Worm (Caenorhabditis elegans) whole organism, L4 larva: ENCODE data around the gene F02E11.3.

ENCODE experiments used
- D1046.2 ChIP-seq: fragments of 200-800 bp; sonication (Bioruptor generic); IDR thresholded peaks from 2 replicates; pipeline ENCODE4 v1.3.6; 2022; ENCODE audit warnings: missing genetic modification characterization, missing compliant biosample characterization
- F10B5.3 ChIP-seq: sonication (generic microtip); optimal IDR thresholded peaks from 2 replicates; lab custom pipeline; 2016; ENCODE audit warnings: mild to moderate bottlenecking, missing genetic modification characterization, missing compliant biosample characterization
- F26F4.8 ChIP-seq: fragments of 200-800 bp; sonication (Bioruptor generic); conservative IDR thresholded peaks from 2 replicates; pipeline ENCODE4 v1.3.6; 2022; ENCODE audit warnings: missing genetic modification characterization, missing compliant biosample characterization
- F44E2.7 ChIP-seq: fragments of 200-800 bp; sonication (Bioruptor generic); IDR thresholded peaks from 2 replicates; pipeline ENCODE4 v2.1.2; 2022; ENCODE audit warnings: missing genetic modification characterization, missing compliant biosample characterization
- F49E8.2 ChIP-seq: sonication (generic microtip); optimal IDR thresholded peaks from 2 replicates; lab custom pipeline; 2016; ENCODE audit warnings: missing compliant biosample characterization, mild to moderate bottlenecking, missing genetic modification characterization, borderline replicate concordance
- T20F7.1 ChIP-seq: fragments of 200-800 bp; sonication (Bioruptor generic); optimal IDR thresholded peaks from 2 replicates; lab custom pipeline; 2018; ENCODE audit warnings: mild to moderate bottlenecking, missing genetic modification characterization, missing compliant biosample characterization
- T26A8.4 ChIP-seq: fragments of 200-800 bp; sonication (Bioruptor generic); IDR thresholded peaks from 2 replicates; pipeline ENCODE4 v1.3.6; 2022; ENCODE audit warnings: missing genetic modification characterization, missing compliant biosample characterization
- Y48G9A.11 ChIP-seq: fragments of 200-800 bp; sonication (Bioruptor generic); IDR thresholded peaks from 2 replicates; pipeline ENCODE4 v1.3.6; 2022; ENCODE audit warnings: missing genetic modification reagents, missing genetic modification characterization, missing compliant biosample characterization
- Y75B8A.6 ChIP-seq: fragments of 200-800 bp; sonication (Bioruptor generic); IDR thresholded peaks from 2 replicates; pipeline ENCODE4 v1.3.6; 2022; ENCODE audit warnings: missing genetic modification reagents, missing genetic modification characterization, missing compliant biosample characterization
- ZK337.2 ChIP-seq: fragments of 200-800 bp; sonication (Bioruptor generic); IDR thresholded peaks from 2 replicates; pipeline ENCODE4 v1.3.6; 2022; ENCODE audit warnings: missing genetic modification reagents, missing genetic modification characterization, missing compliant biosample characterization
- ZK546.5 ChIP-seq, 2 experiments: sonication (generic microtip); optimal IDR thresholded peaks; 2 replicates each; lab custom pipeline; 2017; ENCODE audit warnings: missing biosample characterization in 2 of 2, missing genetic modification characterization in 2 of 2
- aly-2 ChIP-seq: sonication (generic microtip); optimal IDR thresholded peaks from 2 replicates; lab custom pipeline; 2018; ENCODE audit warnings: missing biosample characterization, missing genetic modification characterization
- ama-1 ChIP-seq: fragments of 150-350 bp; optimal IDR thresholded peaks from 2 replicates; lab custom pipeline; 2014; ENCODE audit warnings: inconsistent platforms, mixed read lengths
- arid-1 ChIP-seq: fragments of 200-800 bp; sonication (Bioruptor generic); conservative IDR thresholded peaks from 2 replicates; pipeline ENCODE4 v1.3.6; 2022; ENCODE audit warnings: missing genetic modification reagents, missing genetic modification characterization, missing compliant biosample characterization
- ceh-44 ChIP-seq: fragments of 200-800 bp; sonication (Bioruptor generic); IDR thresholded peaks from 2 replicates; pipeline ENCODE4 v1.3.6; 2022; ENCODE audit warnings: missing genetic modification reagents, missing genetic modification characterization, missing compliant biosample characterization
- ceh-62 ChIP-seq: sonication (generic microtip); optimal IDR thresholded peaks from 2 replicates; lab custom pipeline; 2017; ENCODE audit warnings: missing biosample characterization, missing genetic modification characterization
- cey-2 ChIP-seq: sonication (generic microtip); optimal IDR thresholded peaks from 3 replicates; lab custom pipeline; 2017; ENCODE audit warnings: missing genetic modification characterization, mild to moderate bottlenecking, missing compliant biosample characterization, antibody characterized with exemption, borderline replicate concordance; ENCODE audit not compliant: insufficient read depth
- daf-16 ChIP-seq, 3 experiments: sonication (generic microtip); optimal IDR thresholded peaks; 2 replicates each; lab custom pipeline; 2016 to 2017; ENCODE audit warnings: missing genetic modification characterization in 3 of 3, missing genetic modification reagents in 3 of 3, mild to moderate bottlenecking in 2 of 3, missing compliant biosample characterization in 2 of 3, missing biosample characterization in 1 of 3, moderate library complexity in 1 of 3
- dmd-6 ChIP-seq: fragments of 200-800 bp; sonication (Bioruptor generic); IDR thresholded peaks from 2 replicates; pipeline ENCODE4 v1.3.6; 2022; ENCODE audit warnings: missing genetic modification reagents, missing genetic modification characterization, missing compliant biosample characterization
- dve-1 ChIP-seq: sonication (generic microtip); optimal IDR thresholded peaks from 2 replicates; lab custom pipeline; 2017; ENCODE audit warnings: antibody characterized with exemption, mild to moderate bottlenecking, missing genetic modification characterization, missing compliant biosample characterization; ENCODE audit not compliant: insufficient read depth
- egl-27 ChIP-seq: sonication (generic microtip); optimal IDR thresholded peaks from 3 replicates; lab custom pipeline; 2017; ENCODE audit warnings: missing biosample characterization, missing genetic modification reagents, missing genetic modification characterization
- fkh-10 ChIP-seq: fragments of 150-350 bp; optimal IDR thresholded peaks from 2 replicates; lab custom pipeline; 2014; ENCODE audit warnings: missing biosample characterization, missing genetic modification reagents, missing genetic modification characterization
- fos-1 ChIP-seq: fragments of 150-350 bp; optimal IDR thresholded peaks from 2 replicates; lab custom pipeline; 2014; ENCODE audit warnings: missing biosample characterization, missing genetic modification characterization
- hlh-30 ChIP-seq: sonication (generic microtip); optimal IDR thresholded peaks from 2 replicates; lab custom pipeline; 2017; ENCODE audit warnings: antibody characterized with exemption, mild to moderate bottlenecking, missing genetic modification characterization, missing compliant biosample characterization; ENCODE audit not compliant: insufficient read depth
- hmg-1.1 ChIP-seq: fragments of 200-800 bp; sonication (Bioruptor generic); IDR thresholded peaks from 2 replicates; pipeline ENCODE4 v1.3.6; 2022; ENCODE audit warnings: missing genetic modification reagents, missing genetic modification characterization, missing compliant biosample characterization
- lin-1 ChIP-seq: fragments of 200-800 bp; sonication (Bioruptor generic); IDR thresholded peaks from 2 replicates; pipeline ENCODE4 v1.3.6; 2022; ENCODE audit warnings: missing genetic modification reagents, missing genetic modification characterization, missing compliant biosample characterization
- lin-39 ChIP-seq: fragments of 150-350 bp; optimal IDR thresholded peaks from 2 replicates; lab custom pipeline; 2014; ENCODE audit warnings: missing biosample characterization, missing genetic modification reagents, missing genetic modification characterization
- madf-9 ChIP-seq: fragments of 200-800 bp; sonication (Bioruptor generic); conservative IDR thresholded peaks from 2 replicates; pipeline ENCODE4 v1.3.6; 2022; ENCODE audit warnings: missing genetic modification reagents, missing genetic modification characterization, missing compliant biosample characterization
- mes-2 ChIP-seq: sonication (generic microtip); optimal IDR thresholded peaks from 2 replicates; lab custom pipeline; 2016; ENCODE audit warnings: missing genotype, mild to moderate bottlenecking, missing genetic modification characterization, missing compliant biosample characterization; ENCODE audit not compliant: poor library complexity, severe bottlenecking
- nhr-11 ChIP-seq: fragments of 150-350 bp; optimal IDR thresholded peaks from 2 replicates; lab custom pipeline; 2014; ENCODE audit warnings: missing biosample characterization, missing genetic modification characterization
- nhr-111 ChIP-seq: fragments of 200-800 bp; sonication (Bioruptor generic); optimal IDR thresholded peaks from 2 replicates; lab custom pipeline; 2018; ENCODE audit warnings: mild to moderate bottlenecking, missing genetic modification characterization, missing compliant biosample characterization
- nhr-237 ChIP-seq: sonication (generic microtip); optimal IDR thresholded peaks from 2 replicates; lab custom pipeline; 2017; ENCODE audit warnings: missing biosample characterization, missing genetic modification characterization
- nhr-28 ChIP-seq: fragments of 150-350 bp; optimal IDR thresholded peaks from 2 replicates; lab custom pipeline; 2014; ENCODE audit warnings: missing biosample characterization, missing genetic modification characterization
- nhr-42 ChIP-seq: fragments of 200-800 bp; sonication (Bioruptor generic); IDR thresholded peaks from 2 replicates; pipeline ENCODE4 v1.3.6; 2022; ENCODE audit warnings: missing genetic modification characterization, missing compliant biosample characterization
- nhr-48 ChIP-seq: sonication (generic microtip); optimal IDR thresholded peaks from 2 replicates; lab custom pipeline; 2016; ENCODE audit warnings: mild to moderate bottlenecking, missing genetic modification characterization, missing compliant biosample characterization
- nhr-76 ChIP-seq: fragments of 150-350 bp; optimal IDR thresholded peaks from 2 replicates; lab custom pipeline; 2014; ENCODE audit warnings: missing biosample characterization, missing genetic modification characterization
- nhr-77 ChIP-seq: fragments of 150-350 bp; optimal IDR thresholded peaks from 2 replicates; lab custom pipeline; 2014; ENCODE audit warnings: missing biosample characterization, missing genetic modification characterization
- php-3 ChIP-seq: fragments of 200-800 bp; sonication (Bioruptor generic); IDR thresholded peaks from 2 replicates; pipeline ENCODE4 v1.3.6; 2022; ENCODE audit warnings: missing genetic modification reagents, missing genetic modification characterization, missing compliant biosample characterization
- pqm-1 ChIP-seq: sonication (generic microtip); optimal IDR thresholded peaks from 2 replicates; lab custom pipeline; 2017; ENCODE audit warnings: missing biosample characterization, missing genetic modification characterization
- set-16 ChIP-seq: fragments of 200-800 bp; sonication (Bioruptor generic); IDR thresholded peaks from 2 replicates; pipeline ENCODE4 v1.3.6; 2022; ENCODE audit warnings: missing genetic modification reagents, missing genetic modification characterization, missing compliant biosample characterization
- snpc-4 ChIP-seq: fragments of 150-350 bp; optimal IDR thresholded peaks from 2 replicates; lab custom pipeline; 2014; ENCODE audit warnings: missing biosample characterization, missing genetic modification characterization
- tra-1 ChIP-seq: fragments of 200-800 bp; sonication (Bioruptor generic); IDR thresholded peaks from 2 replicates; pipeline ENCODE4 v1.3.6; 2022; ENCODE audit warnings: missing genetic modification reagents, missing genetic modification characterization, missing compliant biosample characterization
- unc-39 ChIP-seq: sonication (generic microtip); optimal IDR thresholded peaks from 2 replicates; lab custom pipeline; 2017; ENCODE audit warnings: missing biosample characterization, missing genetic modification characterization
- zip-11 ChIP-seq: fragments of 200-800 bp; sonication (Bioruptor generic); IDR thresholded peaks from 2 replicates; pipeline ENCODE4 v1.3.6; 2022; ENCODE audit warnings: missing genetic modification characterization, missing compliant biosample characterization
- ztf-7 ChIP-seq: fragments of 150-350 bp; optimal IDR thresholded peaks from 2 replicates; lab custom pipeline; 2014; ENCODE audit warnings: missing biosample characterization, missing genetic modification characterization

F02E11.3 gene

ce11 chrII:3234725-3235124 is 40.1 kb downstream of the F02E11.3 start, which contains the start of gene C17F4.8:
TSS of gene C17F4.8 (minus strand) at chrII:3234825.
- TF ChIP-seq Y75B8A.6 (GFP tag; lab: Robert Waterston, UW) (no peak), nhr-77 (no peak), hmg-1.1 (GFP tag; lab: Robert Waterston, UW) (no peak), dmd-6 (GFP tag; lab: Robert Waterston, UW) (no peak), tra-1 (no peak)

- no peak for TF ChIP-seq Y48G9A.11 (GFP tag; lab: Robert Waterston, UW)
- TF ChIP-seq cey-2 (tag; lab: Kevin White, UChicago) = no peak
- no peak for TF ChIP-seq mes-2
- TF ChIP-seq arid-1 = no peak
- no peak for TF ChIP-seq nhr-237 (tag; lab: Kevin White, UChicago)
- no peak for TF ChIP-seq D1046.2 (GFP tag; lab: Robert Waterston, UW)
- TF ChIP-seq F26F4.8 = no peak
Measured at ce11 chrII:3230422-3230821, 44.4 kb downstream of the F02E11.3 start, which contains the start of gene srh-297. TSS of gene srh-297 (minus strand) at chrII:3230522.

ce11 chrII:3225780-3226179 is 49.0 kb downstream of the F02E11.3 start, which contains the start of gene ZC239.17:
TSS of gene ZC239.17 (minus strand) at chrII:3225880.
- no peak for TF ChIP-seq zip-11 (GFP tag; lab: Robert Waterston, UW)
- TF ChIP-seq F26F4.8 = no peak

- TF ChIP-seq F26F4.8 = no peak
- no peak for TF ChIP-seq ZK337.2 (GFP tag; lab: Robert Waterston, UW)
- TF ChIP-seq unc-39 = no peak
- TF ChIP-seq T26A8.4 (GFP tag; lab: Robert Waterston, UW) = no peak
- TF ChIP-seq ama-1 (lab: Kevin White, UChicago) = no peak
- TF ChIP-seq F44E2.7 (GFP tag; lab: Robert Waterston, UW) = no peak
- no peak for TF ChIP-seq set-16 (GFP tag; lab: Robert Waterston, UW)
- TF ChIP-seq nhr-76 (tag; lab: Kevin White, UChicago) = no peak
- peak; percentile 27; the same call in 1 of the 2 replicates for TF ChIP-seq php-3
- no peak for TF ChIP-seq madf-9 (GFP tag; lab: Robert Waterston, UW)
- TF ChIP-seq dve-1 (tag; lab: Kevin White, UChicago) = peak; percentile 23
- TF ChIP-seq hlh-30 (tag; lab: Kevin White, UChicago) = no peak
- TF ChIP-seq daf-16 (GFP tag; optimal IDR thresholded peaks at IDR 0.05; lab: Kevin White, UChicago) = no peak
- peak; percentile 61 for TF ChIP-seq daf-16 (tag; optimal IDR thresholded peaks at IDR 0.05; lab: Kevin White, UChicago)
- TF ChIP-seq aly-2 (tag; lab: Kevin White, UChicago) = no peak
- no peak for TF ChIP-seq snpc-4 (tag; lab: Kevin White, UChicago)
- TF ChIP-seq fkh-10 (GFP tag; lab: Kevin White, UChicago) = no peak
- no peak for TF ChIP-seq lin-39
- no peak for TF ChIP-seq lin-1 (GFP tag; lab: Robert Waterston, UW)
- TF ChIP-seq nhr-28 = peak; percentile 50
- no peak for TF ChIP-seq fos-1
- no peak for TF ChIP-seq egl-27
- no peak for TF ChIP-seq nhr-111 (GFP tag; lab: Kevin White, UChicago)
- TF ChIP-seq ZK546.5 (tag; optimal IDR thresholded peaks at IDR 0.05; lab: Kevin White, UChicago) = no peak
- TF ChIP-seq dmd-6 (GFP tag; lab: Robert Waterston, UW) = 0 out of 2 replicates have a peak, but pooled peaks have one; percentile 8
- no peak for TF ChIP-seq F49E8.2
- no peak for TF ChIP-seq nhr-48 (tag; lab: Kevin White, UChicago)
- TF ChIP-seq ceh-62 = no peak
- TF ChIP-seq ztf-7 (tag; lab: Kevin White, UChicago) = no peak
- no peak for TF ChIP-seq nhr-42 (GFP tag; lab: Robert Waterston, UW)
- TF ChIP-seq F10B5.3 (tag; lab: Kevin White, UChicago) = no peak
- no peak for TF ChIP-seq ceh-44 (GFP tag; lab: Robert Waterston, UW)
- no peak for TF ChIP-seq T20F7.1 (GFP tag; lab: Kevin White, UChicago)
- TF ChIP-seq pqm-1 = peak; percentile 38
- TF ChIP-seq nhr-11 (tag; lab: Kevin White, UChicago) = no peak
- TF ChIP-seq, all 104 proteins: peak for 6
Measured at ce11 chrII:3225200-3225599, 49.6 kb downstream of the F02E11.3 start, which contains the start of gene ZC239.16. TSS of gene ZC239.16 (minus strand) at chrII:3225319.
